Worm (Caenorhabditis elegans): Measurements from ENCODE around the gene icl-1.

Gene icl-1

DNA sequence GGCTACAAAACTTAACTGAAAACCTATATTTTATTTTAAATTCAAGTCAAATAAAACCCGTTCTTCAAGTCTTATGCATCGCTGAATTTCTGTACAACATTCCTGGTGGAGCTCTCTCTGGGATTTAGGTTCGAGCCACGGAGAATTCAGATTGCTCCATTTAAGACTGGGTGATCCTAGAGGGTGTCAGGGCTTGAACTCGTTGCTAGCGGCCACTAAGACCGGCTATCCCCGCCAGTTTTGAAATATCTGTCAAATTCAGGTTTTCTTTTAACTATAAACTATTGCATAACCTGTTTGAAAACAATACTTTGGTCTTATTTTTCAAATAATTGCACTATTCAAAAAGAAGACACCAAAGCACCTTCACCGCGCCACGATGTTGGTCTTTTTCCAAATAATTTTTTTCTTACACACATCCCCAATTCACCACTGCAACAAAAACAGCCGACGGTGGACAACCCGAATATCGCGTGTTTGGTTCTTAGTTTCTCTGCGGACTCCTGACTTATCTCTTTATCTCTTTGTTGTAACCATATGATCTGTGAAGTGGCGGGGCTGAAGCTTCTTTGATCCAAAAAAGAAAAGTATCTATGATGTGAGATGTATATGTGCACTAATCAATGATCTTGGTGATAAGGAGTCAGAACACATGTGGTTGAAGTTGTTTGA, 1.2 kb upstream of the icl-1 start (continued):
- TF ChIP-seq lir-3 (tag; optimal IDR thresholded peaks at IDR 0.05; ENCODE audit: poor library complexity), result peak; percentile 81
- TF ChIP-seq nhr-20 (tag; optimal IDR thresholded peaks at IDR 0.05), result peak; percentile 84
- TF ChIP-seq vab-15 (tag; optimal IDR thresholded peaks at IDR 0.05), result no peak
- TF ChIP-seq unc-130 (tag; optimal IDR thresholded peaks at IDR 0.05), result peak; percentile 68
- TF ChIP-seq pqm-1 (tag; optimal IDR thresholded peaks at IDR 0.05), result no peak
- TF ChIP-seq rnt-1 (tag; optimal IDR thresholded peaks at IDR 0.05), result peak; percentile 80
- TF ChIP-seq fos-1 (tag; optimal IDR thresholded peaks at IDR 0.05), result no peak
- TF ChIP-seq lin-14 (GFP tag; optimal IDR thresholded peaks at IDR 0.05), result peak; percentile 91
- peak; percentile 76 for TF ChIP-seq ztf-4 (tag; optimal IDR thresholded peaks at IDR 0.05)
- no peak for TF ChIP-seq ceh-8 (GFP tag; optimal IDR thresholded peaks at IDR 0.05)
- TF ChIP-seq lin-15B (tag; optimal IDR thresholded peaks at IDR 0.05), result no peak
- peak in 2 of 6 experiments; percentile 13 to 83 for TF ChIP-seq elt-3 (tag; optimal IDR thresholded peaks at IDR 0.05)
- peak; percentile 39 for TF ChIP-seq swsn-7 (tag; optimal IDR thresholded peaks at IDR 0.05)
- TF ChIP-seq tbx-2 (tag; optimal IDR thresholded peaks at IDR 0.05), result peak; percentile 71
- TF ChIP-seq nhr-47 (tag; optimal IDR thresholded peaks at IDR 0.05), result peak; percentile 57
- TF ChIP-seq efl-1 (optimal IDR thresholded peaks at IDR 0.05), result peak in 1 of 2 experiments; percentile 14
- TF ChIP-seq efl-1 (GFP tag; optimal IDR thresholded peaks at IDR 0.05 in 1 of 2), result no peak
- TF ChIP-seq unc-62 (GFP tag; optimal IDR thresholded peaks at IDR 0.05), result no peak
- TF ChIP-seq xbp-1 (tag; optimal IDR thresholded peaks at IDR 0.05), result peak; percentile 44
- peak; percentile 93 for TF ChIP-seq nhr-19 (GFP tag; conservative IDR thresholded peaks at IDR 0.05)
- peak; percentile 47 for TF ChIP-seq mep-1 (tag; optimal IDR thresholded peaks at IDR 0.05)
- TF ChIP-seq snpc-4 (tag; optimal IDR thresholded peaks at IDR 0.05), result no peak

- TF ChIP-seq C16A3.4 (tag; optimal IDR thresholded peaks at IDR 0.05), result no peak
- no peak for TF ChIP-seq unc-62 (GFP tag; optimal IDR thresholded peaks at IDR 0.05)
- no peak for TF ChIP-seq ces-1 (GFP tag; optimal IDR thresholded peaks at IDR 0.05)
- TF ChIP-seq tlp-1 (tag; optimal IDR thresholded peaks at IDR 0.05), result no peak
- no peak for TF ChIP-seq ceh-63 (GFP tag; optimal IDR thresholded peaks at IDR 0.05)
- no peak for TF ChIP-seq nhr-12 (tag; optimal IDR thresholded peaks at IDR 0.05)
- TF ChIP-seq fkh-8 (tag; optimal IDR thresholded peaks at IDR 0.05), result no peak
- peak; percentile 22 for TF ChIP-seq snu-23 (GFP tag; optimal IDR thresholded peaks at IDR 0.05)
- no peak for TF ChIP-seq nhr-28 (tag; optimal IDR thresholded peaks at IDR 0.05)
- TF ChIP-seq alr-1 (tag; optimal IDR thresholded peaks at IDR 0.05; ENCODE audit: borderline replicate concordance), result no peak
- TF ChIP-seq aha-1 (tag; optimal IDR thresholded peaks at IDR 0.05), result no peak
- TF ChIP-seq nhr-237 (tag; optimal IDR thresholded peaks at IDR 0.05), result no peak
- peak; percentile 48 for TF ChIP-seq nhr-85 (tag)
- TF ChIP-seq nhr-84 (tag; optimal IDR thresholded peaks at IDR 0.05), result peak; percentile 53
- TF ChIP-seq aly-2 (tag; optimal IDR thresholded peaks at IDR 0.05), result no peak
- TF ChIP-seq ztf-11 (tag; optimal IDR thresholded peaks at IDR 0.05), result no peak
- TF ChIP-seq ama-1 (optimal IDR thresholded peaks at IDR 0.05), result peak; percentile 79
- no peak for TF ChIP-seq C04F5.9 (tag; optimal IDR thresholded peaks at IDR 0.05)
- TF ChIP-seq pag-3 (tag; optimal IDR thresholded peaks at IDR 0.05; ENCODE audit: borderline replicate concordance, insufficient read depth), result no peak
- TF ChIP-seq unc-86 (tag; optimal IDR thresholded peaks at IDR 0.05), result no peak
- TF ChIP-seq unc-30 (tag; optimal IDR thresholded peaks at IDR 0.05), result no peak
- no peak for TF ChIP-seq ceh-90 (tag; optimal IDR thresholded peaks at IDR 0.05)
- TF ChIP-seq irx-1 (tag; optimal IDR thresholded peaks at IDR 0.05), result peak; percentile 2
- TF ChIP-seq elt-2 (tag; optimal IDR thresholded peaks at IDR 0.05), result peak; percentile 17
- TF ChIP-seq fos-1 (tag; optimal IDR thresholded peaks at IDR 0.05), result no peak
- no peak for TF ChIP-seq jun-1 (tag; optimal IDR thresholded peaks at IDR 0.05)
- TF ChIP-seq lir-3 (tag; optimal IDR thresholded peaks at IDR 0.05; ENCODE audit: poor library complexity), result no peak
- no peak for TF ChIP-seq hlh-4 (tag; optimal IDR thresholded peaks at IDR 0.05)
- no peak for TF ChIP-seq ceh-82 (tag; optimal IDR thresholded peaks at IDR 0.05)
- no peak for TF ChIP-seq egl-27 (tag; optimal IDR thresholded peaks at IDR 0.05)
- TF ChIP-seq rnt-1 (tag; optimal IDR thresholded peaks at IDR 0.05), result peak; percentile 64
- no peak for TF ChIP-seq egl-13 (tag; optimal IDR thresholded peaks at IDR 0.05)
Observed at ce11 chrV:726573-727483, 976 bp downstream of the icl-1 start.

Measured in whole organism, L1 larva.